Fruit fly (Drosophila melanogaster) whole organism, embryonic: ENCODE data around the gene CG33702.

ENCODE experiments used
- Bdp1 ChIP-seq: fragments of 200-800 bp; sonication (Bioruptor generic); optimal IDR thresholded peaks from 3 replicates; lab custom pipeline; 2016; ENCODE audit warnings: missing biosample characterization, missing genetic modification characterization
- CG10462 ChIP-seq: fragments of 200-800 bp; sonication (Bioruptor generic); optimal IDR thresholded peaks from 2 replicates; lab custom pipeline; 2016; ENCODE audit warnings: missing biosample characterization, missing genetic modification characterization
- CG11456 ChIP-seq: fragments of 200-800 bp; sonication (Bioruptor generic); IDR thresholded peaks from 3 replicates; pipeline ENCODE4 v1.3.6; 2022; ENCODE audit warnings: missing biosample characterization, missing genetic modification characterization
- CG13296 ChIP-seq: fragments of 200-800 bp; sonication (Bioruptor generic); optimal IDR thresholded peaks from 3 replicates; lab custom pipeline; 2018; ENCODE audit warnings: missing biosample characterization, mild to moderate bottlenecking, missing genetic modification characterization
- CG14014 ChIP-seq: fragments of 200-800 bp; sonication (Bioruptor generic); IDR thresholded peaks from 2 replicates; pipeline ENCODE4 v1.3.6; 2022; ENCODE audit warnings: missing biosample characterization, missing genetic modification characterization
- CG15479 ChIP-seq: fragments of 200-800 bp; sonication (Bioruptor generic); optimal IDR thresholded peaks from 3 replicates; lab custom pipeline; 2019; ENCODE audit warnings: missing biosample characterization, mild to moderate bottlenecking, missing genetic modification characterization, moderate library complexity
- CG15514 ChIP-seq: fragments of 200-800 bp; sonication (Bioruptor generic); optimal IDR thresholded peaks from 3 replicates; lab custom pipeline; 2017; ENCODE audit warnings: missing biosample characterization, missing genetic modification characterization, mild to moderate bottlenecking, moderate library complexity, missing genetic modification reagents
- CG16779 ChIP-seq: fragments of 200-800 bp; sonication (Bioruptor generic); IDR thresholded peaks from 2 replicates; pipeline ENCODE4 v1.3.6; 2022; ENCODE audit warnings: missing biosample characterization, missing genetic modification characterization
- CG17385 ChIP-seq: fragments of 200-800 bp; sonication (Bioruptor generic); optimal IDR thresholded peaks from 3 replicates; lab custom pipeline; 2018; ENCODE audit warnings: missing biosample characterization, mild to moderate bottlenecking, missing genetic modification characterization
- CG18262 ChIP-seq: fragments of 200-800 bp; optimal IDR thresholded peaks from 3 replicates; lab custom pipeline; 2019; ENCODE audit warnings: missing biosample characterization, mild to moderate bottlenecking, missing genetic modification characterization, moderate library complexity
- CG2202 ChIP-seq: fragments of 200-800 bp; sonication (Bioruptor generic); optimal IDR thresholded peaks from 2 replicates; lab custom pipeline; 2018; ENCODE audit warnings: missing biosample characterization, mild to moderate bottlenecking, missing genetic modification characterization
- CG2889 ChIP-seq: fragments of 200-800 bp; sonication (Bioruptor generic); IDR thresholded peaks from 3 replicates; pipeline ENCODE4 v1.3.6; 2022; ENCODE audit warnings: missing biosample characterization, missing genetic modification characterization
- CG31388 ChIP-seq: fragments of 200-800 bp; sonication (Bioruptor generic); optimal IDR thresholded peaks from 2 replicates; lab custom pipeline; 2016; ENCODE audit warnings: missing biosample characterization, missing genetic modification characterization
- CG31441 ChIP-seq: fragments of 200-800 bp; sonication (Bioruptor generic); IDR thresholded peaks from 2 replicates; pipeline ENCODE4 v1.3.6; 2022; ENCODE audit warnings: missing biosample characterization, missing genetic modification characterization
- CG33213 ChIP-seq: fragments of 200-800 bp; sonication (Bioruptor generic); optimal IDR thresholded peaks from 3 replicates; lab custom pipeline; 2016; ENCODE audit warnings: missing biosample characterization, missing genetic modification characterization
- CG6654 ChIP-seq: fragments of 200-800 bp; sonication (Bioruptor generic); optimal IDR thresholded peaks from 2 replicates; lab custom pipeline; 2017; ENCODE audit warnings: missing biosample characterization, mild to moderate bottlenecking, missing genetic modification characterization
- CG7556 ChIP-seq: fragments of 200-800 bp; sonication (Bioruptor generic); optimal IDR thresholded peaks from 2 replicates; lab custom pipeline; 2017; ENCODE audit warnings: missing biosample characterization, mild to moderate bottlenecking, missing genetic modification characterization
- CG7963 ChIP-seq: fragments of 200-800 bp; sonication (Bioruptor generic); IDR thresholded peaks from 3 replicates; pipeline ENCODE4 v1.3.6; 2022; ENCODE audit warnings: missing biosample characterization, missing genetic modification characterization; ENCODE audit not compliant: partially characterized antibody
- CG8388 ChIP-seq: fragments of 200-800 bp; sonication (Bioruptor generic); optimal IDR thresholded peaks from 2 replicates; lab custom pipeline; 2019; ENCODE audit warnings: missing biosample characterization, mild to moderate bottlenecking, missing genetic modification characterization, moderate library complexity
- CG8944 ChIP-seq: fragments of 200-800 bp; sonication (Bioruptor generic); optimal IDR thresholded peaks from 3 replicates; lab custom pipeline; 2016; ENCODE audit warnings: missing biosample characterization, missing genetic modification characterization
- CG9609 ChIP-seq: fragments of 200-800 bp; sonication (Bioruptor generic); optimal IDR thresholded peaks from 3 replicates; lab custom pipeline; 2016; ENCODE audit warnings: missing biosample characterization, missing genetic modification characterization
- Dll ChIP-seq: fragments of 200-800 bp; sonication (Bioruptor generic); IDR thresholded peaks from 4 replicates; pipeline ENCODE4 v1.3.6; 2022; ENCODE audit warnings: missing biosample characterization, missing genetic modification characterization; ENCODE audit not compliant: partially characterized antibody
- Doc2 ChIP-seq: fragments of 200-800 bp; sonication (Bioruptor generic); IDR thresholded peaks from 2 replicates; pipeline ENCODE4 v1.3.6; 2022; ENCODE audit warnings: missing biosample characterization, missing genetic modification characterization
- Fer1 ChIP-seq: fragments of 200-800 bp; sonication (Bioruptor generic); optimal IDR thresholded peaks from 2 replicates; lab custom pipeline; 2017; ENCODE audit warnings: missing biosample characterization, mild to moderate bottlenecking, missing genetic modification characterization
- Fer2 ChIP-seq: fragments of 200-800 bp; sonication (Bioruptor generic); optimal IDR thresholded peaks from 2 replicates; lab custom pipeline; 2018; ENCODE audit warnings: missing biosample characterization, mild to moderate bottlenecking, missing genetic modification characterization, moderate library complexity
- HmgD ChIP-seq: fragments of 200-800 bp; sonication (Bioruptor generic); optimal IDR thresholded peaks from 3 replicates; lab custom pipeline; 2016; ENCODE audit warnings: missing biosample characterization, missing genetic modification characterization
- Hsf ChIP-seq: fragments of 200-800 bp; sonication (Bioruptor generic); optimal IDR thresholded peaks from 3 replicates; lab custom pipeline; 2016; ENCODE audit warnings: missing biosample characterization, missing genetic modification characterization
- Lhr ChIP-seq: fragments of 200-800 bp; sonication (Bioruptor generic); optimal IDR thresholded peaks from 3 replicates; lab custom pipeline; 2017; ENCODE audit warnings: mild to moderate bottlenecking, missing biosample characterization, missing genetic modification reagents, missing genetic modification characterization
- MESR4 ChIP-seq: fragments of 200-800 bp; sonication (Bioruptor generic); optimal IDR thresholded peaks from 2 replicates; lab custom pipeline; 2018; ENCODE audit warnings: missing biosample characterization, mild to moderate bottlenecking, missing genetic modification characterization, moderate library complexity
- MTF-1 ChIP-seq: fragments of 200-800 bp; sonication (Bioruptor generic); optimal IDR thresholded peaks from 2 replicates; lab custom pipeline; 2018; ENCODE audit warnings: missing biosample characterization, mild to moderate bottlenecking, missing genetic modification characterization, borderline replicate concordance
- Meics ChIP-seq: fragments of 200-800 bp; sonication (Bioruptor generic); optimal IDR thresholded peaks from 2 replicates; lab custom pipeline; 2017; ENCODE audit warnings: missing biosample characterization, mild to moderate bottlenecking, missing genetic modification characterization
- Nf-YC ChIP-seq: fragments of 200-800 bp; optimal IDR thresholded peaks from 3 replicates; lab custom pipeline; 2019; ENCODE audit warnings: missing biosample characterization, mild to moderate bottlenecking, missing genetic modification characterization, moderate library complexity
- Optix ChIP-seq: fragments of 200-800 bp; sonication (Bioruptor generic); IDR thresholded peaks from 3 replicates; pipeline ENCODE4 v1.3.6; 2022; ENCODE audit warnings: missing biosample characterization, missing genetic modification characterization
- Xbp1 ChIP-seq: fragments of 200-800 bp; sonication (Bioruptor generic); optimal IDR thresholded peaks from 3 replicates; lab custom pipeline; 2016; ENCODE audit warnings: missing biosample characterization, mild to moderate bottlenecking, missing genetic modification characterization
- abd-A ChIP-seq: fragments of 200-800 bp; sonication (Bioruptor generic); optimal IDR thresholded peaks from 3 replicates; lab custom pipeline; 2019; ENCODE audit warnings: missing biosample characterization, mild to moderate bottlenecking, missing genetic modification characterization, moderate library complexity
- bab2 ChIP-seq: fragments of 200-800 bp; sonication (Bioruptor generic); optimal IDR thresholded peaks from 2 replicates; lab custom pipeline; 2016; ENCODE audit warnings: missing biosample characterization, missing genetic modification characterization
- bigmax ChIP-seq: fragments of 200-800 bp; sonication (Bioruptor generic); optimal IDR thresholded peaks from 2 replicates; lab custom pipeline; 2018; ENCODE audit warnings: missing biosample characterization, mild to moderate bottlenecking, missing genetic modification characterization
- cato ChIP-seq: fragments of 200-800 bp; sonication (Bioruptor generic); optimal IDR thresholded peaks from 2 replicates; lab custom pipeline; 2016; ENCODE audit warnings: missing biosample characterization, missing genetic modification characterization, borderline replicate concordance
- eyg ChIP-seq: fragments of 200-800 bp; sonication (Bioruptor generic); optimal IDR thresholded peaks from 3 replicates; lab custom pipeline; 2016; ENCODE audit warnings: missing biosample characterization, missing genetic modification characterization
- mld ChIP-seq: fragments of 200-800 bp; sonication (Bioruptor generic); IDR thresholded peaks from 3 replicates; pipeline ENCODE4 v1.3.6; 2022; ENCODE audit warnings: missing biosample characterization, missing genetic modification characterization; ENCODE audit not compliant: partially characterized antibody
- p53 ChIP-seq: fragments of 200-800 bp; sonication (Bioruptor generic); optimal IDR thresholded peaks from 2 replicates; lab custom pipeline; 2016; ENCODE audit warnings: missing biosample characterization, missing genetic modification characterization
- pzg ChIP-seq: fragments of 200-800 bp; sonication (Bioruptor generic); optimal IDR thresholded peaks from 3 replicates; lab custom pipeline; 2018; ENCODE audit warnings: missing biosample characterization, mild to moderate bottlenecking, missing genetic modification characterization, moderate library complexity
- repo ChIP-seq: fragments of 200-800 bp; sonication (Bioruptor generic); optimal IDR thresholded peaks from 2 replicates; lab custom pipeline; 2016; ENCODE audit warnings: missing biosample characterization, missing genetic modification characterization
- rib ChIP-seq: fragments of 200-800 bp; sonication (Bioruptor generic); IDR thresholded peaks from 2 replicates; pipeline ENCODE4 v1.3.6; 2022; ENCODE audit warnings: missing biosample characterization, missing genetic modification characterization
- sd ChIP-seq: fragments of 200-800 bp; sonication (Bioruptor generic); optimal IDR thresholded peaks from 3 replicates; lab custom pipeline; 2018; ENCODE audit warnings: missing biosample characterization, mild to moderate bottlenecking, missing genetic modification characterization, moderate library complexity
- sna ChIP-seq: fragments of 200-800 bp; sonication (Bioruptor generic); IDR thresholded peaks from 2 replicates; pipeline ENCODE4 v1.3.6; 2022; ENCODE audit warnings: missing biosample characterization, missing genetic modification characterization; ENCODE audit not compliant: partially characterized antibody
- stwl ChIP-seq: fragments of 200-800 bp; sonication (Bioruptor generic); optimal IDR thresholded peaks from 3 replicates; lab custom pipeline; 2018; ENCODE audit warnings: missing biosample characterization, mild to moderate bottlenecking, missing genetic modification characterization, moderate library complexity
- tup ChIP-seq: fragments of 200-800 bp; sonication (Bioruptor generic); optimal IDR thresholded peaks from 2 replicates; lab custom pipeline; 2016; ENCODE audit warnings: missing biosample characterization, mild to moderate bottlenecking, missing genetic modification characterization, moderate library complexity
- unpg ChIP-seq: fragments of 200-800 bp; sonication (Bioruptor generic); optimal IDR thresholded peaks from 3 replicates; lab custom pipeline; 2018; ENCODE audit warnings: missing biosample characterization, mild to moderate bottlenecking, missing genetic modification characterization, moderate library complexity
- zf30C ChIP-seq: fragments of 200-800 bp; sonication (Bioruptor generic); optimal IDR thresholded peaks from 3 replicates; lab custom pipeline; 2018; ENCODE audit warnings: missing biosample characterization, mild to moderate bottlenecking, missing genetic modification characterization

The CG33702 gene

dm6 chr3L:9476829-9477228, 36.4 kb downstream of the CG33702 start, which contains the start of the genes Uch-L5 and Jarid2 (continued):
- no peak for TF ChIP-seq CG6654 (GFP tag; lab: Kevin White, UChicago)
- peak; percentile 46 for TF ChIP-seq Nf-YC
- no peak for TF ChIP-seq CG31388 (GFP tag; lab: Kevin White, UChicago)
- TF ChIP-seq sd (tag; lab: Kevin White, UChicago), result no peak
- peak; percentile 62 for TF ChIP-seq MTF-1 (GFP tag; lab: Kevin White, UChicago)
- TF ChIP-seq CG11456, result peak; percentile 70; the same call in 2 of the 3 replicates
- TF ChIP-seq CG8944 (GFP tag; lab: Kevin White, UChicago), result peak; percentile 29
- no peak for TF ChIP-seq unpg (GFP tag; lab: Kevin White, UChicago)
- TF ChIP-seq CG9609, result peak; percentile 25
- TF ChIP-seq CG7556, result no peak
- TF ChIP-seq CG15514, result peak; percentile 85
- TF ChIP-seq CG2889 (GFP tag; lab: Robert Waterston, UW), result no peak
- no peak for TF ChIP-seq abd-A
- TF ChIP-seq CG15479 (GFP tag; lab: Kevin White, UChicago), result peak; percentile 20
- TF ChIP-seq CG33213 (GFP tag; lab: Kevin White, UChicago), result no peak
- peak; percentile 68 for TF ChIP-seq Xbp1 (GFP tag; lab: Kevin White, UChicago)
- TF ChIP-seq Doc2 (GFP tag; lab: Robert Waterston, UW), result no peak
- no peak for TF ChIP-seq tup (GFP tag; lab: Kevin White, UChicago)
- peak; percentile 61 for TF ChIP-seq repo (GFP tag; lab: Kevin White, UChicago)
- no peak for TF ChIP-seq CG14014
- no peak for TF ChIP-seq zf30C
- TF ChIP-seq CG2202 (tag; lab: Kevin White, UChicago), result no peak
- 0 out of 3 replicates have a peak, but pooled peaks have one; percentile 8 for TF ChIP-seq CG7963 (GFP tag; lab: Robert Waterston, UW)
- peak; percentile 44 for TF ChIP-seq Fer1 (GFP tag; lab: Kevin White, UChicago)
- TF ChIP-seq HmgD (GFP tag; lab: Kevin White, UChicago), result peak; percentile 80
- TF ChIP-seq Fer2 (tag; lab: Kevin White, UChicago), result no peak
- TF ChIP-seq CG18262 (tag; lab: Kevin White, UChicago), result no peak
- TF ChIP-seq Hsf (GFP tag; lab: Kevin White, UChicago), result peak; percentile 43
- no peak for TF ChIP-seq CG31441 (GFP tag; lab: Robert Waterston, UW)
- peak; percentile 60 for TF ChIP-seq Lhr (GFP tag; lab: Kevin White, UChicago)
- TF ChIP-seq Bdp1, result peak; percentile 24
- peak; percentile 93 for TF ChIP-seq stwl (tag; lab: Kevin White, UChicago)
- TF ChIP-seq rib, result peak; percentile 81
- TF ChIP-seq Dll (GFP tag; lab: Robert Waterston, UW), result 0 out of 4 replicates have a peak, but pooled peaks have one; percentile 24
- no peak for TF ChIP-seq CG10462 (GFP tag; lab: Kevin White, UChicago)
- peak; percentile 98 for TF ChIP-seq CG17385 (GFP tag; lab: Kevin White, UChicago)
- TF ChIP-seq sna (GFP tag; lab: Robert Waterston, UW), result no peak
- peak; percentile 41 for TF ChIP-seq CG13296 (GFP tag; lab: Kevin White, UChicago)
- no peak for TF ChIP-seq cato (GFP tag; lab: Kevin White, UChicago)
- no peak; the same call in 2 of the 3 replicates for TF ChIP-seq mld
- peak; percentile 95 for TF ChIP-seq pzg (GFP tag; lab: Kevin White, UChicago)
- TF ChIP-seq p53 (GFP tag; lab: Kevin White, UChicago), result peak; percentile 55
- TF ChIP-seq eyg (GFP tag; lab: Kevin White, UChicago), result peak; percentile 5
- TF ChIP-seq bigmax, result peak; percentile 53
- TF ChIP-seq CG16779 (GFP tag; lab: Robert Waterston, UW), result no peak
- TF ChIP-seq Meics, result peak; percentile 57
- TF ChIP-seq MESR4, result peak; percentile 96
- TF ChIP-seq bab2, result peak; percentile 15
- TF ChIP-seq Optix, result 0 out of 3 replicates have a peak, but pooled peaks have one; percentile 37
- no peak for TF ChIP-seq CG8388
